Worm (Caenorhabditis elegans) whole organism, L2 larva: ENCODE results near the gene col-185.
A peak's percentile ranks its signal among the peaks of the same experiment; 100 is the strongest.

Experiments used
- ceh-82 ChIP-seq: fragments of 150-350 bp; optimal IDR thresholded peaks from 2 replicates; lab custom pipeline; 2014; ENCODE audit warnings: missing biosample characterization, missing genetic modification characterization
- elt-1 ChIP-seq: fragments of 150-350 bp; optimal IDR thresholded peaks from 2 replicates; lab custom pipeline; 2014; ENCODE audit warnings: missing biosample characterization, missing genetic modification characterization
- elt-3 ChIP-seq: sonication (generic microtip); optimal IDR thresholded peaks from 2 replicates; lab custom pipeline; 2017; ENCODE audit warnings: missing biosample characterization, missing genetic modification characterization
- fos-1 ChIP-seq: fragments of 150-350 bp; optimal IDR thresholded peaks from 2 replicates; lab custom pipeline; 2014; ENCODE audit warnings: missing biosample characterization, missing genetic modification characterization
- gmeb-1 ChIP-seq: fragments of 150-350 bp; optimal IDR thresholded peaks from 2 replicates; lab custom pipeline; 2014; ENCODE audit warnings: missing biosample characterization, missing genetic modification characterization
- lin-39 ChIP-seq: fragments of 150-350 bp; optimal IDR thresholded peaks from 2 replicates; lab custom pipeline; 2014; ENCODE audit warnings: missing biosample characterization, missing genetic modification reagents, missing genetic modification characterization
- mbf-1 ChIP-seq: sonication (generic microtip); optimal IDR thresholded peaks from 2 replicates; lab custom pipeline; 2017; ENCODE audit warnings: missing biosample characterization, missing genetic modification characterization
- nhr-12 ChIP-seq: fragments of 150-350 bp; optimal IDR thresholded peaks from 2 replicates; lab custom pipeline; 2014; ENCODE audit warnings: missing biosample characterization, missing genetic modification characterization
- nhr-77 ChIP-seq: fragments of 150-350 bp; optimal IDR thresholded peaks from 2 replicates; lab custom pipeline; 2014; ENCODE audit warnings: missing biosample characterization, missing genetic modification characterization
- snpc-4 ChIP-seq: fragments of 150-350 bp; optimal IDR thresholded peaks from 2 replicates; lab custom pipeline; 2014; ENCODE audit warnings: missing biosample characterization, missing genetic modification characterization
- unc-62 ChIP-seq: fragments of 150-350 bp; optimal IDR thresholded peaks from 2 replicates; lab custom pipeline; 2014; ENCODE audit warnings: missing biosample characterization, missing genetic modification reagents, missing genetic modification characterization
- zag-1 ChIP-seq: fragments of 150-350 bp; optimal IDR thresholded peaks from 2 replicates; lab custom pipeline; 2014; ENCODE audit warnings: missing biosample characterization, missing genetic modification characterization
- ztf-4 ChIP-seq: fragments of 150-350 bp; optimal IDR thresholded peaks from 2 replicates; lab custom pipeline; 2014; ENCODE audit warnings: missing biosample characterization, missing genetic modification characterization

DNA sequence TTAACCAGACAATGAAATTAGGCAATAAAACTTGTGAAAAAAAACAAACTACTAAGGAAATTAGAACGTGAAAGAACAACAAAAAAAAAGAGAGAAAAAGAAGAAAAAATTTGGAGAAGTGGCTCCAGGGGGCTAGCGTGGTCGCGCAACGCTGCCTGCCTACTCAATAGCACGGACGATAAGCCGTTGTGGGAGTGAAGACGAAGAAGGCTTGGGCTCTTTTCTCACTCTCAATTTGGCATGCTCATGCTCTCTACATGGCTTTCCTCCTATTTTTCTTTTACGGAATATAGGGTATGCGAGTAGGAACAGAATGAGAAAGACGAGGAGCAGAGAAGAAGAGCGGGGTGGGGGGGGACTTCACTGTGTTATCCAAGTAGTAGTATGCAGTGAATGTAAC, 8.6 kb downstream of the col-185 start:
- TF ChIP-seq nhr-77 (tag; lab: Kevin White, UChicago) (no peak), snpc-4 (no peak), mbf-1 (tag; lab: Kevin White, UChicago) (no peak), fos-1 (tag; lab: Kevin White, UChicago) (no peak), ceh-82 (no peak), elt-1 (no peak), gmeb-1 (tag; lab: Kevin White, UChicago) (no peak), ztf-4 (tag; lab: Kevin White, UChicago) (no peak), unc-62 (GFP tag; lab: Kevin White, UChicago) (no peak), zag-1 (tag; lab: Kevin White, UChicago) (peak; percentile 71), elt-3 (tag; lab: Kevin White, UChicago) (no peak), lin-39 (tag; lab: Kevin White, UChicago) (no peak), nhr-12 (tag; lab: Kevin White, UChicago) (no peak)
